Fruit fly (Drosophila melanogaster): Measurements from ENCODE around the gene Rop.

The Rop gene

DNA sequence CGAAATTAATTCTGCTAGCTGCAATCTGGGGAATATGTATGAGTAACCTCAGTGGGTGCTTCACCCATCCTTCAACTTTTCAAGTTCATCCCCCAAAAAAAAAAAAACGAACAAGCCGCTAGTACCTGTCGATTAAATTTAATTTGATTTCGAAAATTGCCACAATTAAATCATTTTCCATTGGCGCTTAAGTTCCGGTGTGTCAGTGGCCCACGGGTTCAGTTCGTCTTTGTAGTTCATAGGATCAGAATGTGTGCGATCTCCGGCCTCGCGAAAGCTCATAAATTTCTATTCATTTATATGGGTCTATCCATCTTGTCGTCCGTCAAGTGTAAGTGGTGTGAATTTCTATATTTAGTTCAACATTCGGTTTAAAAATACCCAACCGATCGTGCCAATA, 3.3 kb upstream of the Rop start, which contains the start of gene CG32260:
Gene CG32260 (plus strand): TSS at position 301 of the 400 bp plus-strand sequence.
- TF ChIP-seq noc (tag; optimal IDR thresholded peaks at IDR 0.05) = no peak

dm6 chr3L:4141167-4141566, 2.4 kb upstream of the Rop start, which contains the start of gene Akh:
TSS of gene Akh (plus strand) at chr3L:4141467.
- no peak for TF ChIP-seq noc (tag; optimal IDR thresholded peaks at IDR 0.05)

DNA sequence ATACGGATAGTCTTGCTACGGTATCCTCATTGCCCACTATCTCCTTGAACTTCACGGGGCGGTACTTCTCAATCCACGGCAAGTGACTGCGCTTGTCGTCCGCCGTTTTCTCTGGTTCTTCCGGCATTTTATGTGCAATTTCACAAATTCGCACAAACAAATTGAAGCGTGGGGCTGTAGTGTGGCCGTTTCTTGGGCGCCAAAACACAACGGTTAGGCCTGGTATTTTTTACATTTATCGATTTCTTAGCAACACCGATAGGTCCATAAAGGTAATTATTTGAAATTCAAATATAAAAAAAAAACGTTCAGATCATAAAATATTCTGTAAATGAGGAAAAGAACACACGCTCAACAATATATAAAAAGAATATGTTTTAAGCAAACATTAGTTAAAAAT, 2.9 kb downstream of the Rop start, which contains the start of gene RfC4:
Gene RfC4 (minus strand): TSS at position 182 of the 400 bp plus-strand sequence.
- TF ChIP-seq noc (tag; optimal IDR thresholded peaks at IDR 0.05) = no peak

DNA sequence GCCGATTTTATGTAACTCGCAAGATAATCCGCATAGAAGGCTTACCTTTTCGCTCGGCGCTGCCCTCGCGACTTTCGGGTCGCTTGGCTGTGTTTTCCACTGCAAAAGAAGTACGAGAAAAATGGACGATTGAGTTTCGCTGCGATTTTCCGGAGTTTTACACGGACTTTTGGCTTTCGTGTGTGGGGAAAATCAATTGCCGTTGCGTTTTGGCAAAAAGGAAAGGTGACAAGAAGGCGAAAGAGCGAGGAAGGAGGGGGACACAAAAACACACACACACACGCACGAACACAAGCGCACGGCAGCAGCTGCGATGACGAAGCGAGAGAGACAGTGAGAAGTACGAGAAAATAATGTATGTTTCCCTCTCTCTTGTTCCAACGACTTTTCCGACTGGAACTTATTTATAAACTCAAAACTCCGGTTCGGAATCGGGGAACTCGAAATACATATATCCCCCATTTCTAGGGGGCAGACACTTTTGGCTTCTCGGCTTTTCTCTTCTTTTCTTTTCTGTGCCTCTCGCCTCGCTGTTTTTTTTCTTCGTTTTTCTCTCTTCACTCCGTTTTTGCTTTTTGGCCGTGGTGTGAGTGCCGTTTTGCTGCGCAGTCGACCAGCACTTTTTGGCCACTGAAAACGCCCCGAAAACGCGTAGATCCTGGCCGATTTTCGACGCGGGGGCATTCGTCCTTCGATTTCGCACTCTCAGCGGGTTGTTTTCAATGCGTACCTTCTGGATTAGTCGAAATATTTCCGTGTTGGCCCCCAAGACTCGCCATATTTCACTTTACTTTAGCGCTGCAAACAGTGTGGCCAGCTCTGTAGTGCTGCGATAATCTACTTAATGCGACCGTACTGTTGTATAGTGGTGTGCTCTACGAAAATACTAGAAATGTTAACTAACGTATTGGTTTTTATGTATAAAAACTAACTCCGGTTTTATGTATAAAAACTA, 4.8 kb downstream of the Rop start, which contains the start of gene ens:
Gene ens (minus strand): TSS at position 827 of the 955 bp plus-strand sequence.
- TF ChIP-seq noc (tag; optimal IDR thresholded peaks at IDR 0.05) = no peak

- no peak for TF ChIP-seq noc (tag; optimal IDR thresholded peaks at IDR 0.05)
These were observed 6.2 kb downstream of the Rop start for dm6 chr3L:4132585-4132984.

DNA sequence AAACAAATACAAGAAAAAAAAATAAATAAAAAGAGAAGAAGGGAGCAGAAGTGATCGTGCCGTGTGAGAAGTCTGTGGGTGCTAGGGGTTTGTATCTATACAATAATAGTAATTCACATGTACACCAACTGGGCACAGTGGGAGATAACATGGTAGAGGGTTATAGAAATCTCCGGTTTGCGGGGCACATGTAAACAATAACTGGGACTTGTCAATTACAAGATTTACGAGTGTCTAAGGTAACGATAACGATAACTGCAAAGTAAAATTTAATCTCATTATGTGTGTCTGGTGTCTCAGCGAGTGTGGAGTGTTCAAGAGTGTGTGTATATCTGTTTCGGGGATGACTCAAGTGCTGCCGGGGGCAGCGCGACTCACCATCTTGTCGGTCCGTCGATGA, 8.1 kb downstream of the Rop start:
- no peak for TF ChIP-seq noc (tag; optimal IDR thresholded peaks at IDR 0.05)

DNA sequence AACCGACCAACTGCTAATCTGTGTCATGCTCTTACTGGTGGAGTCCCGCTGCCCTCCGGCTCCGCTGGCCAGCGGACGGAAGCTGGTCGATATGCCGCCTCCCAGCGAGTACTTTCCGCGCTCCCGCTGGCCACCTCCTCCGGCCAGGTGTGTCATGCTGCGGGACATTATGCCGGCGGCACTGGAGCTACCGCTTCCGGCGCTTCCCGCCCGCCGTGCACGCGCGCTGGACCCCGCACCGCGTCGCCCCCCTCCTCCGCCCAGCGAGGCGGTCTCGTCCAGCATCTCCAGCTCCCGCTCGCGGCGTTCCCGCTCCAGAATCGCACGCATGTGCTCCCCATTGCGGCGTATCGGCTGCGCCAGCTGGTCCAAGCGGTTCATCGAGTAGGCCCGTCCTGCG, 10.2 kb downstream of the Rop start:
- no peak for TF ChIP-seq noc (tag; optimal IDR thresholded peaks at IDR 0.05)

- no peak for TF ChIP-seq noc (tag; optimal IDR thresholded peaks at IDR 0.05)
These were observed 13.1 kb downstream of the Rop start for dm6 chr3L:4125709-4126108.

dm6 chr3L:4122185-4122767, 16.5 kb downstream of the Rop start, which contains the start of gene Chd64:
TSS of gene Chd64 (minus strand) at chr3L:4122388.
- peak; percentile 39 for TF ChIP-seq noc (tag; optimal IDR thresholded peaks at IDR 0.05)

- TF ChIP-seq noc (tag; optimal IDR thresholded peaks at IDR 0.05) = no peak
These were observed 17.2 kb downstream of the Rop start for dm6 chr3L:4121589-4121988.

DNA sequence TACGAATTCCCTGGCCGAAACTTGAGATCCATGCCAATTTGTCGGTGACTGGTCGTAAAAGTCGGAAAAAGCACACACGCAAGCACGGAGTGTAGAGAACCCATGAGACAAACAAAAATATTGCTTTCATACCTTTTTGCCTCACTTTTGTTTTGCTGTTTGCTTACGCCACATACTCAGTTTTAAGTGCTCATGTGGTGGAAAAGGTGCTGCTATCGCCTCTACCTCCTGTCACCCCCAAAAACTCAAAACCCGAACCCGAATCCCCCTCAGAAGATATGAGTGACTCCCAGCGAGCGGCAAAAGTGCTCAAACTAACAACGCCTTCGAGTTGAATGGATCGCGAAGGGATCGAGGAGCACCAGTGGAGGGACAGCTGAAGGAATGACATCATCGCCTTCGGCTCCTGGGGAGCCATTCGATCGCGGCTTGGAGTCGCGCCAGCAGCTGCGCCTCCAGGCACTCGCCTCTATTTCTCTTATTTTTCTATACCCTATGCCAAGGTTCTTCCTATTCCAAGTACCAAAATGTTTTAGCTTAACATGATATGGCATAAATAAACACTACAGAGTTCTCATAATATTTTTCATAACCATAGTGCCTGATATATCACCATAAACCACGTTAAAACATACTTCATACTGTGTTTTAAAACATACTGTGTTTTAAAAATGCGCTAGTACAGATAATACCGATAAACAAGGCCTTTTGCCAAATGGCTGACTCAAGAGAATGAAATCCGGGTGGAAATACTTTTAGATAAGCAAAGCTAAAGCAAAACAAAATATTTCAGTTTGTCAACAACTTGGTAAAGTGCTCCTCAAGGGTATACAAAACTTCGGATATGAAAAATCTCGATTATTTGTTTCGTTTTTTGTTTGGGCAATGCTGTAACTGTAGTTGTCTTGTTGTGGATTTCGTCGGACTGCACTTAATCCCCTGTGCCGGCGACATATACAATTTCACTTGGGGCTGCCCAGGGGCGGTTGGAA, 18.1 kb downstream of the Rop start:
- TF ChIP-seq noc (tag; optimal IDR thresholded peaks at IDR 0.05) = no peak

dm6 chr3L:4119636-4120357, 19.0 kb downstream of the Rop start:
- TF ChIP-seq noc (tag; optimal IDR thresholded peaks at IDR 0.05) = no peak

dm6 chr3L:4118339-4118738, 20.5 kb downstream of the Rop start:
- TF ChIP-seq noc (tag; optimal IDR thresholded peaks at IDR 0.05) = no peak

DNA sequence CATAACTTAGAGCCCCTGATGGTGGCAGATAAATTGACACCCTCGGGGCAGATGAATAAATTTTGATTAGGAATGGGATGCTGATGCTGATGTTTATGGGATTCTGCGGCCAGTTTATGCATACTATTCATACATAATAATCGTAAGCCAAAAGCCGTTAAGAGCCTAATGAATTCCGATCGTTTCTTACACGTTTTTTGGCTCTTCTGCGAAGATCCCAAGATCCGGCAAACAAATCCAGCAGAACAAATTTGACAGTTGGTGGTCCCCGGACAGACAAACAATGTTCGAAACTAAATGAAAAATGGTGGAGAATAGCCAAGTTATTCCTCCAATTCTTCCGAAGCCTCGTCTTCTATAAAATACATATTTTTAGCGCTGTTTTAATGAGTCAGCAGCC, 21.3 kb downstream of the Rop start:
- peak; percentile 33 for TF ChIP-seq noc (tag; optimal IDR thresholded peaks at IDR 0.05)
